Fruit fly (Drosophila melanogaster): ENCODE results near the gene Cox11.

Cox11 gene

DNA sequence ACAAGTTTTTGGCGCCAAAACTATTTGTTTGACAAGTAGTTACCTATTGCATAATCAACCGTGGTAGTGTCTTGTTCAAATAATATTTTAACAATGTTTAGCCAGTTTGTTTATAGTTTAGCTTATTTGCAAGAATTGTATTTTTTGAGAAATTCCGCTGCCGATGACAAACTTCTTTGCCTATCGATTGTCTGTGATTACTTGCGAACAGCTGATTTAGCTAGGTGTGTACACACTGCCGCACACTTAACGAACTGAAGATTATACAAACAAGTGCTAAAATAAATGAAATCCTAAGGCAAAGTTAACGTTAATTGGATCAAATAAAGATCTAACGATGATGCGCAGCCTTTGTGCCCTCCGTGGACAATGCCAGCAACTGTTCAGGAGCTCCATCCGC is at the start of gene Cox11 (continued):
- TF ChIP-seq chinmo (GFP tag; IDR thresholded peaks at IDR 0.05; ENCODE audit: partially characterized antibody) (0 out of 4 replicates have a peak, but pooled peaks have one; percentile 43), E2f2 (GFP tag; IDR thresholded peaks at IDR 0.05) (peak; percentile 87), cas (GFP tag; IDR thresholded peaks at IDR 0.05) (no peak)

DNA sequence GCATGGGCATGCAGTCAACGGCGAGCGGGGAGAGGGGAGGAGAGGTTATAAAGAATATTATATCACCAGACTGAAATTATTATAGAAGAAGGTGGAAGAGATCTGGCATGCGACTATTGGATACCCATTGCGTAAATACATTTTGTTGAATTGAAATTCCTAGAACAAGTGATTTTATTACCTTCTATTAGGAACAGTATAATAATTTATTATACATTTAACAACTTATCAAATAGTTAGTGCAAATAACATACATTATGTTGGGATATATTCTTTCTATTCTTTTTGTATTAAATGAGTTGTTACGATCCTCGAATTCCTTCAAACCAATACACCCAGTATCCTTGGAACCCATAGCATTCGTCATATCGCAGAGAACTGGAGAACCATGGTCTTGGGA is 48.5 kb upstream of the Cox11 start:
- no peak for TF ChIP-seq HHEX (GFP tag; optimal IDR thresholded peaks at IDR 0.05)
- TF ChIP-seq dpn (GFP tag; optimal IDR thresholded peaks at IDR 0.05) = no peak
- 0 out of 3 replicates have a peak, but pooled peaks have one; percentile 17 for TF ChIP-seq row (GFP tag; IDR thresholded peaks at IDR 0.05)

- TF ChIP-seq CG10979 (tag; optimal IDR thresholded peaks at IDR 0.05) = peak; percentile 32
- no peak for TF ChIP-seq salm (tag; optimal IDR thresholded peaks at IDR 0.05)
- no peak for TF ChIP-seq CG31441 (GFP tag; IDR thresholded peaks at IDR 0.05)
- peak; percentile 3 for TF ChIP-seq CG10267 (tag; optimal IDR thresholded peaks at IDR 0.05)
- peak; percentile 4 for TF ChIP-seq Sox102F (GFP tag; optimal IDR thresholded peaks at IDR 0.05)
- no peak for TF ChIP-seq CG12769 (tag; optimal IDR thresholded peaks at IDR 0.05)
- TF ChIP-seq gem (tag; optimal IDR thresholded peaks at IDR 0.05) = peak; percentile 36
- no peak for TF ChIP-seq CG10565 (GFP tag; optimal IDR thresholded peaks at IDR 0.05)
- TF ChIP-seq nmo (GFP tag; optimal IDR thresholded peaks at IDR 0.05) = peak; percentile 1
- TF ChIP-seq gro (GFP tag; optimal IDR thresholded peaks at IDR 0.05) = no peak
- TF ChIP-seq CG15696 (tag; optimal IDR thresholded peaks at IDR 0.05) = peak; percentile 19
- peak in 1 of 3 experiments; percentile 13 for TF ChIP-seq lola (GFP tag; optimal IDR thresholded peaks at IDR 0.05)
- no peak for TF ChIP-seq E2f2 (GFP tag; IDR thresholded peaks at IDR 0.05)
- TF ChIP-seq phol (tag; optimal IDR thresholded peaks at IDR 0.05) = peak; percentile 27
- TF ChIP-seq CG17361 (GFP tag; IDR thresholded peaks at IDR 0.05) = 0 out of 3 replicates have a peak, but pooled peaks have one; percentile 21
- TF ChIP-seq CG9727 (GFP tag; optimal IDR thresholded peaks at IDR 0.05) = peak; percentile 29
- TF ChIP-seq Blimp-1 (GFP tag; optimal IDR thresholded peaks at IDR 0.05) = peak; percentile 19
- TF ChIP-seq dmrt11E (tag; optimal IDR thresholded peaks at IDR 0.05) = peak; percentile 33
- peak; percentile 41; the same call in 1 of the 2 replicates for TF ChIP-seq Xrp1 (GFP tag; IDR thresholded peaks at IDR 0.05)
- TF ChIP-seq CG18262 (tag; optimal IDR thresholded peaks at IDR 0.05) = peak; percentile 40
- TF ChIP-seq trem (tag; optimal IDR thresholded peaks at IDR 0.05) = peak; percentile 6
- TF ChIP-seq unc-4 (GFP tag; IDR thresholded peaks at IDR 0.05; ENCODE audit: partially characterized antibody) = no peak
- no peak for TF ChIP-seq tio (GFP tag; optimal IDR thresholded peaks at IDR 0.05)
- peak; percentile 25 for TF ChIP-seq CG11504 (tag; optimal IDR thresholded peaks at IDR 0.05)
- TF ChIP-seq cad (GFP tag; optimal IDR thresholded peaks at IDR 0.05) = no peak
- peak; percentile 27 for TF ChIP-seq CG2712 (tag; optimal IDR thresholded peaks at IDR 0.05)
- TF ChIP-seq CG2678 (tag; optimal IDR thresholded peaks at IDR 0.05) = peak; percentile 9
- TF ChIP-seq bsh (GFP tag; optimal IDR thresholded peaks at IDR 0.05) = peak in 1 of 2 experiments; percentile 7
- no peak for TF ChIP-seq CG6813 (GFP tag; optimal IDR thresholded peaks at IDR 0.05)
- TF ChIP-seq row (GFP tag; IDR thresholded peaks at IDR 0.05) = peak; percentile 13; the same call in 1 of the 3 replicates
Measured at dm6 chr2L:5479128-5479527, 47.6 kb upstream of the Cox11 start.

- TF ChIP-seq phol (tag; optimal IDR thresholded peaks at IDR 0.05) = peak; percentile 4
- peak in 1 of 2 experiments; percentile 1 for TF ChIP-seq bsh (GFP tag; optimal IDR thresholded peaks at IDR 0.05)
- peak; percentile 20 for TF ChIP-seq CG2712 (tag; optimal IDR thresholded peaks at IDR 0.05)
- TF ChIP-seq lbe (GFP tag; optimal IDR thresholded peaks at IDR 0.05) = peak; percentile 18
- TF ChIP-seq Ets65A (GFP tag) = peak; percentile 94
- no peak for TF ChIP-seq jigr1 (GFP tag; IDR thresholded peaks at IDR 0.05)
- no peak for TF ChIP-seq Oaz (GFP tag; IDR thresholded peaks at IDR 0.05)
- no peak for TF ChIP-seq CG2678 (tag; optimal IDR thresholded peaks at IDR 0.05)
- no peak for TF ChIP-seq amos (GFP tag; IDR thresholded peaks at IDR 0.05; ENCODE audit: partially characterized antibody)
- peak; percentile 28 for TF ChIP-seq gem (tag; optimal IDR thresholded peaks at IDR 0.05)
- TF ChIP-seq Xrp1 (GFP tag; IDR thresholded peaks at IDR 0.05) = peak; percentile 68; the same call in 1 of the 2 replicates
- peak; percentile 38; the same call in 1 of the 2 replicates for TF ChIP-seq CG8765 (GFP tag; IDR thresholded peaks at IDR 0.05)
- TF ChIP-seq salm (tag; optimal IDR thresholded peaks at IDR 0.05) = no peak
- TF ChIP-seq CG10979 (tag; optimal IDR thresholded peaks at IDR 0.05) = peak; percentile 30
- TF ChIP-seq CG17328 (GFP tag; IDR thresholded peaks at IDR 0.05) = peak; percentile 49; the same call in 1 of the 2 replicates
- TF ChIP-seq CG12744 (GFP tag; optimal IDR thresholded peaks at IDR 0.05) = no peak
- peak; percentile 45 for TF ChIP-seq CG9727 (GFP tag; optimal IDR thresholded peaks at IDR 0.05)
- TF ChIP-seq CG10267 (tag; optimal IDR thresholded peaks at IDR 0.05) = peak; percentile 13
- TF ChIP-seq zen (tag; optimal IDR thresholded peaks at IDR 0.05) = peak; percentile 49
- peak; percentile 13 for TF ChIP-seq tin (GFP tag; optimal IDR thresholded peaks at IDR 0.05)
Measured at dm6 chr2L:5479971-5480370, 46.8 kb upstream of the Cox11 start.

Measured in whole organism, embryonic.